Worm (Caenorhabditis elegans): ENCODE data around the gene AH9.1.

Gene AH9.1

ce11 chrX:2265069-2265468 is 18.3 kb upstream of the AH9.1 start:
- TF ChIP-seq unc-62 (GFP tag; optimal IDR thresholded peaks at IDR 0.05): no peak
- peak; percentile 87 for TF ChIP-seq ceh-27 (GFP tag; optimal IDR thresholded peaks at IDR 0.05)
- TF ChIP-seq ztf-6 (GFP tag; IDR thresholded peaks at IDR 0.05): no peak
- no peak for TF ChIP-seq cebp-2 (GFP tag; IDR thresholded peaks at IDR 0.05)
- TF ChIP-seq let-607 (tag; optimal IDR thresholded peaks at IDR 0.05): no peak

- TF ChIP-seq mel-28 (tag; optimal IDR thresholded peaks at IDR 0.05; ENCODE audit: borderline replicate concordance) (no peak), Y53G8AR.9 (GFP tag; conservative IDR thresholded peaks at IDR 0.05) (no peak), egl-18 (GFP tag; IDR thresholded peaks at IDR 0.05) (no peak)
Observed at ce11 chrX:2262420-2262819, 15.6 kb upstream of the AH9.1 start.

ce11 chrX:2261003-2261402 is 14.2 kb upstream of the AH9.1 start, which contains the start of gene AH9.3:
Gene AH9.3 (minus strand): TSS chrX:2261103.
- TF ChIP-seq chd-7 (tag; optimal IDR thresholded peaks at IDR 0.05): no peak
- TF ChIP-seq tlf-1 (GFP tag; optimal IDR thresholded peaks at IDR 0.05): no peak
- peak; percentile 6 for TF ChIP-seq nhr-80 (tag; optimal IDR thresholded peaks at IDR 0.05)

- TF ChIP-seq cebp-1 (GFP tag; IDR thresholded peaks at IDR 0.05) (peak; percentile 60; the same call in 1 of the 2 replicates), cebp-1 (tag; optimal IDR thresholded peaks at IDR 0.05) (peak; percentile 96), nhr-80 (tag; optimal IDR thresholded peaks at IDR 0.05) (peak; percentile 11), efl-1 (GFP tag; optimal IDR thresholded peaks at IDR 0.05) (peak; percentile 57), lag-1 (GFP tag; IDR thresholded peaks at IDR 0.05) (no peak)
Observed at ce11 chrX:2258404-2258803, 11.6 kb upstream of the AH9.1 start.

- TF ChIP-seq mes-4 (tag; optimal IDR thresholded peaks at IDR 0.05) (no peak), ztf-28 (GFP tag; IDR thresholded peaks at IDR 0.05) (no peak), let-607 (tag; optimal IDR thresholded peaks at IDR 0.05) (no peak), snpc-1.3 (tag; optimal IDR thresholded peaks at IDR 0.05; ENCODE audit: insufficient read depth) (no peak), athp-1 (tag; optimal IDR thresholded peaks at IDR 0.05) (no peak), rcor-1 (GFP tag; IDR thresholded peaks at IDR 0.05) (no peak), egrh-3 (GFP tag; IDR thresholded peaks at IDR 0.05) (no peak), bed-2 (GFP tag; IDR thresholded peaks at IDR 0.05) (no peak), him-1 (tag; optimal IDR thresholded peaks at IDR 0.05) (no peak), sptf-2 (GFP tag; optimal IDR thresholded peaks at IDR 0.05) (no peak), F33H1.4 (GFP tag; IDR thresholded peaks at IDR 0.05) (no peak), Y53G8AR.9 (GFP tag; conservative IDR thresholded peaks at IDR 0.05) (no peak), ceh-91 (GFP tag; IDR thresholded peaks at IDR 0.05) (no peak), die-1 (tag; optimal IDR thresholded peaks at IDR 0.05) (no peak)
Observed at ce11 chrX:2258001-2258400, 11.2 kb upstream of the AH9.1 start, which contains the start of gene crn-4. Gene crn-4 (minus strand): TSS chrX:2258101.

- no peak for TF ChIP-seq snpc-1.1 (tag; optimal IDR thresholded peaks at IDR 0.05; ENCODE audit: insufficient read depth)
- peak; percentile 66 for TF ChIP-seq somi-1 (GFP tag; optimal IDR thresholded peaks at IDR 0.05)
- TF ChIP-seq ceh-27 (GFP tag; optimal IDR thresholded peaks at IDR 0.05): peak; percentile 95
- TF ChIP-seq tbp1 (GFP tag; optimal IDR thresholded peaks at IDR 0.05): no peak
- TF ChIP-seq madf-10 (tag; optimal IDR thresholded peaks at IDR 0.05): peak; percentile 82
- peak; percentile 27 for TF ChIP-seq unc-62 (GFP tag; optimal IDR thresholded peaks at IDR 0.05)
- peak; percentile 91 for TF ChIP-seq F33H1.4 (GFP tag; IDR thresholded peaks at IDR 0.05)
- peak; percentile 6 for TF ChIP-seq B0261.1 (tag; optimal IDR thresholded peaks at IDR 0.05)
- peak; percentile 74; the same call in 1 of the 2 replicates for TF ChIP-seq hmg-20 (GFP tag; IDR thresholded peaks at IDR 0.05)
- peak; percentile 74; the same call in 1 of the 2 replicates for TF ChIP-seq egl-18 (GFP tag; IDR thresholded peaks at IDR 0.05)
- TF ChIP-seq rcor-1 (GFP tag; IDR thresholded peaks at IDR 0.05): peak; percentile 80
- no peak for TF ChIP-seq C17E4.6 (GFP tag; IDR thresholded peaks at IDR 0.05)
- TF ChIP-seq ZK185.1 (tag; optimal IDR thresholded peaks at IDR 0.05; ENCODE audit: poor library complexity, severe bottlenecking): peak; percentile 89
- TF ChIP-seq Y95B8A.8 (GFP tag; IDR thresholded peaks at IDR 0.05): no peak
- peak; percentile 32 for TF ChIP-seq lsl-1 (GFP tag; optimal IDR thresholded peaks at IDR 0.05)
- peak; percentile 51; the same call in 1 of the 2 replicates for TF ChIP-seq cebp-1 (GFP tag; IDR thresholded peaks at IDR 0.05)
- no peak for TF ChIP-seq cebp-1 (tag; optimal IDR thresholded peaks at IDR 0.05)
- TF ChIP-seq attf-3 (GFP tag; conservative IDR thresholded peaks at IDR 0.05): no peak
Observed at ce11 chrX:2242568-2243185, 4.1 kb downstream of the AH9.1 start, which contains the start of gene rpl-11.2. Gene rpl-11.2 (minus strand): TSS chrX:2242618.
